Fruit fly (Drosophila melanogaster) whole organism, adult: ENCODE measurements around the gene G6P.

Source experiments
- CG11617 ChIP-seq: fragments of 200-800 bp; sonication (Bioruptor generic); optimal IDR thresholded peaks from 2 replicates; lab custom pipeline; 2017; ENCODE audit warnings: mild to moderate bottlenecking, missing biosample characterization, missing genetic modification reagents, missing genetic modification characterization
- CG12768 ChIP-seq: fragments of 200-800 bp; sonication (Bioruptor generic); optimal IDR thresholded peaks from 2 replicates; lab custom pipeline; 2017; ENCODE audit warnings: missing biosample characterization, missing genetic modification characterization, mild to moderate bottlenecking, moderate library complexity, missing genetic modification reagents
- CG14711 ChIP-seq: fragments of 200-800 bp; sonication (Bioruptor generic); optimal IDR thresholded peaks from 2 replicates; lab custom pipeline; 2018; ENCODE audit warnings: missing biosample characterization, mild to moderate bottlenecking, missing genetic modification characterization, moderate library complexity
- CG1620 ChIP-seq: fragments of 200-800 bp; sonication (Bioruptor generic); optimal IDR thresholded peaks from 2 replicates; lab custom pipeline; 2016; ENCODE audit warnings: missing biosample characterization, missing genetic modification characterization
- CG33017 ChIP-seq: fragments of 200-800 bp; sonication (Bioruptor generic); optimal IDR thresholded peaks from 2 replicates; lab custom pipeline; 2018; ENCODE audit warnings: missing biosample characterization, mild to moderate bottlenecking, missing genetic modification characterization, moderate library complexity
- CG5204 ChIP-seq: fragments of 200-800 bp; sonication (Bioruptor generic); optimal IDR thresholded peaks from 2 replicates; lab custom pipeline; 2016; ENCODE audit warnings: missing biosample characterization, missing genetic modification characterization
- CG7045 ChIP-seq: fragments of 200-800 bp; sonication (Bioruptor generic); optimal IDR thresholded peaks from 2 replicates; lab custom pipeline; 2017; ENCODE audit warnings: missing biosample characterization, mild to moderate bottlenecking, missing genetic modification characterization
- CG7101 ChIP-seq: fragments of 200-800 bp; sonication (Bioruptor generic); optimal IDR thresholded peaks from 2 replicates; lab custom pipeline; 2018; ENCODE audit warnings: missing biosample characterization, mild to moderate bottlenecking, missing genetic modification characterization, moderate library complexity
- Clk ChIP-seq: fragments of 200-800 bp; sonication (Bioruptor generic); optimal IDR thresholded peaks from 2 replicates; lab custom pipeline; 2017; ENCODE audit warnings: missing biosample characterization, missing genetic modification characterization
- Crg-1 ChIP-seq: fragments of 200-800 bp; sonication (Bioruptor generic); optimal IDR thresholded peaks from 2 replicates; lab custom pipeline; 2016; ENCODE audit warnings: missing biosample characterization, missing genetic modification characterization
- Hr96 ChIP-seq: fragments of 200-800 bp; sonication (Bioruptor generic); optimal IDR thresholded peaks from 2 replicates; lab custom pipeline; 2016; ENCODE audit warnings: missing biosample characterization, missing genetic modification characterization
- Mnt ChIP-seq: fragments of 200-800 bp; sonication (Bioruptor generic); optimal IDR thresholded peaks from 2 replicates; lab custom pipeline; 2016; ENCODE audit warnings: missing biosample characterization, mild to moderate bottlenecking, missing genetic modification characterization
- bab1 ChIP-seq: fragments of 200-800 bp; sonication (Bioruptor generic); optimal IDR thresholded peaks from 3 replicates; lab custom pipeline; 2019; ENCODE audit warnings: missing biosample characterization, mild to moderate bottlenecking, missing genetic modification characterization, moderate library complexity
- cic ChIP-seq: fragments of 200-800 bp; sonication (Bioruptor generic); optimal IDR thresholded peaks from 2 replicates; lab custom pipeline; 2017; ENCODE audit warnings: missing biosample characterization, mild to moderate bottlenecking, missing genetic modification characterization, moderate library complexity
- cnc ChIP-seq, 2 experiments: fragments of >200 bp; optimal IDR thresholded peaks; 2 replicates each; lab custom pipeline; 2017
- kay ChIP-seq: fragments of 200-800 bp; sonication (Bioruptor generic); peaks from one replicate; lab custom pipeline; 2016; ENCODE audit warnings: missing biosample characterization, missing genetic modification characterization, borderline replicate concordance
- ovo ChIP-seq: fragments of 200-800 bp; sonication (Bioruptor generic); optimal IDR thresholded peaks from 2 replicates; lab custom pipeline; 2016; ENCODE audit warnings: missing biosample characterization, missing genetic modification characterization
- pad ChIP-seq: fragments of 200-800 bp; sonication (Bioruptor generic); optimal IDR thresholded peaks from 3 replicates; lab custom pipeline; 2017; ENCODE audit warnings: missing biosample characterization, missing genetic modification characterization, mild to moderate bottlenecking, moderate library complexity, missing genetic modification reagents
- tj ChIP-seq: fragments of 200-800 bp; sonication (Bioruptor generic); optimal IDR thresholded peaks from 3 replicates; lab custom pipeline; 2017; ENCODE audit warnings: missing biosample characterization, mild to moderate bottlenecking, missing genetic modification characterization, moderate library complexity
- toe ChIP-seq: fragments of 200-800 bp; sonication (Bioruptor generic); optimal IDR thresholded peaks from 2 replicates; lab custom pipeline; 2016; ENCODE audit warnings: missing biosample characterization, missing genetic modification characterization

G6P gene

dm6 chr2L:2808038-2808699, 7.4 kb downstream of the G6P start:
- TF ChIP-seq CG12768 (GFP tag; lab: Kevin White, UChicago) (no peak), cnc (optimal IDR thresholded peaks at IDR 0.05; lab: Kevin White, UChicago) (no peak), Clk (no peak), pad (GFP tag; lab: Kevin White, UChicago) (no peak), CG11617 (no peak), CG7101 (tag; lab: Kevin White, UChicago) (peak; percentile 17), CG14711 (peak; percentile 21), toe (peak; percentile 19), kay (GFP tag; lab: Kevin White, UChicago) (no peak), cic (GFP tag; lab: Kevin White, UChicago) (peak; percentile 63), CG33017 (tag; lab: Kevin White, UChicago) (peak; percentile 4), CG1620 (GFP tag; lab: Kevin White, UChicago) (no peak), Hr96 (GFP tag; lab: Kevin White, UChicago) (peak; percentile 24), bab1 (GFP tag; lab: Kevin White, UChicago) (peak; percentile 4), Mnt (GFP tag; lab: Kevin White, UChicago) (peak; percentile 4), ovo (GFP tag; lab: Kevin White, UChicago) (no peak), CG5204 (GFP tag; lab: Kevin White, UChicago) (no peak), tj (GFP tag; lab: Kevin White, UChicago) (no peak), Crg-1 (GFP tag; lab: Kevin White, UChicago) (no peak), CG7045 (GFP tag; lab: Kevin White, UChicago) (no peak)

- TF ChIP-seq Clk (no peak), CG12768 (GFP tag; lab: Kevin White, UChicago) (no peak), CG11617 (no peak), CG5204 (GFP tag; lab: Kevin White, UChicago) (no peak), cic (GFP tag; lab: Kevin White, UChicago) (no peak), CG7045 (GFP tag; lab: Kevin White, UChicago) (no peak), tj (GFP tag; lab: Kevin White, UChicago) (no peak), Hr96 (GFP tag; lab: Kevin White, UChicago) (no peak), CG7101 (tag; lab: Kevin White, UChicago) (no peak), CG14711 (no peak), bab1 (GFP tag; lab: Kevin White, UChicago) (no peak), pad (GFP tag; lab: Kevin White, UChicago) (no peak), Crg-1 (GFP tag; lab: Kevin White, UChicago) (no peak), cnc (optimal IDR thresholded peaks at IDR 0.05; lab: Kevin White, UChicago) (no peak)
Measured at dm6 chr2L:2807597-2807996, 8.0 kb downstream of the G6P start.

- TF ChIP-seq CG14711 (no peak), bab1 (GFP tag; lab: Kevin White, UChicago) (no peak), toe (no peak), CG1620 (GFP tag; lab: Kevin White, UChicago) (no peak), tj (GFP tag; lab: Kevin White, UChicago) (no peak), CG11617 (no peak), cnc (optimal IDR thresholded peaks at IDR 0.05; lab: Kevin White, UChicago) (no peak)
Measured at dm6 chr2L:2806190-2806763, 9.3 kb downstream of the G6P start.

dm6 chr2L:2804634-2805311, 10.8 kb downstream of the G6P start, which contains the start of gene daw:
Gene daw, plus strand, starts transcription at chr2L:2805261.
- TF ChIP-seq Mnt (GFP tag; lab: Kevin White, UChicago), result peak; percentile 18
- TF ChIP-seq kay (GFP tag; lab: Kevin White, UChicago), result peak; percentile 36
- TF ChIP-seq bab1 (GFP tag; lab: Kevin White, UChicago), result no peak
- TF ChIP-seq CG12768 (GFP tag; lab: Kevin White, UChicago), result peak; percentile 42
- TF ChIP-seq cic (GFP tag; lab: Kevin White, UChicago), result peak; percentile 7
- no peak for TF ChIP-seq CG7101 (tag; lab: Kevin White, UChicago)
- TF ChIP-seq pad (GFP tag; lab: Kevin White, UChicago), result no peak

dm6 chr2L:2802527-2802926, 13.0 kb downstream of the G6P start:
- no peak for TF ChIP-seq CG1620 (GFP tag; lab: Kevin White, UChicago)
- no peak for TF ChIP-seq Crg-1 (GFP tag; lab: Kevin White, UChicago)
- no peak for TF ChIP-seq CG33017 (tag; lab: Kevin White, UChicago)
- no peak for TF ChIP-seq tj (GFP tag; lab: Kevin White, UChicago)
- no peak for TF ChIP-seq CG7045 (GFP tag; lab: Kevin White, UChicago)
- TF ChIP-seq CG11617, result no peak
- no peak for TF ChIP-seq Mnt (GFP tag; lab: Kevin White, UChicago)
